Fruit fly (Drosophila melanogaster): Measurements from ENCODE around the gene bel.

bel gene

DNA sequence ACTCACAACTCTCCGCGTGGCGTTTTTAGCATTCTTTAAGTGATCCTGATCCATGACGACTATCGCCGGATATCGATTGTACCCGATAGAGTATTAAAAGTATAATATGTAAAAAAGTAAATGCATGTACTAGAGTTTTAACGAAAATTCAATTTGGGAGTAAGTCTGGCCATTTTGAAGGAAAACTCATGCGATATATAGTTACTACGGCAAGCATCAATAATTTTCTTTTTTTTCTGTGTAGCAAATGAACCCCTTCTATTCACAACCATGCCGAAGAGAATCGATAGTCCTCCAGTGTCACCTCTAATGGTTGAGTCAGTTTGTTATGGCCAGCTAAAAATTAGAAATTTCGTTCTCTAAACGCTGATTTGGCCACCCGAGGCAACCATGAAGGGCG is 7.8 kb downstream of the bel start, which contains the start of the genes Sys1 and Dhod (continued):
- TF ChIP-seq CG16779 (GFP tag; IDR thresholded peaks at IDR 0.05) (no peak), oc (tag; optimal IDR thresholded peaks at IDR 0.05) (peak; percentile 18), ewg (GFP tag; optimal IDR thresholded peaks at IDR 0.05) (peak; percentile 21), CG14965 (GFP tag; optimal IDR thresholded peaks at IDR 0.05; ENCODE audit: borderline replicate concordance) (no peak), CG17186 (GFP tag; optimal IDR thresholded peaks at IDR 0.05) (peak; percentile 53), CG11695 (GFP tag; IDR thresholded peaks at IDR 0.05) (peak; percentile 49; the same call in 1 of the 3 replicates), kni (GFP tag; optimal IDR thresholded peaks at IDR 0.05) (no peak), CG31365 (tag; optimal IDR thresholded peaks at IDR 0.05) (no peak), Fer3 (tag; optimal IDR thresholded peaks at IDR 0.05) (peak; percentile 40), Atf6 (GFP tag; IDR thresholded peaks at IDR 0.05) (peak; percentile 58), bbx (GFP tag; IDR thresholded peaks at IDR 0.05; ENCODE audit: partially characterized antibody) (peak; percentile 72), lilli (GFP tag; optimal IDR thresholded peaks at IDR 0.05) (peak; percentile 89), inv (GFP tag; IDR thresholded peaks at IDR 0.05; ENCODE audit: partially characterized antibody) (peak; percentile 78), Hr3 (GFP tag; optimal IDR thresholded peaks at IDR 0.05) (peak; percentile 59), fu2 (GFP tag; optimal IDR thresholded peaks at IDR 0.05) (peak; percentile 63), slbo (GFP tag; IDR thresholded peaks at IDR 0.05) (peak; percentile 90), Sry-β (GFP tag; optimal IDR thresholded peaks at IDR 0.05) (no peak), BtbVII (GFP tag; optimal IDR thresholded peaks at IDR 0.05) (no peak), Aef1 (GFP tag; IDR thresholded peaks at IDR 0.05) (0 out of 3 replicates have a peak, but pooled peaks have one; percentile 35), Six4 (GFP tag; optimal IDR thresholded peaks at IDR 0.05) (peak; percentile 47), CG7556 (GFP tag; optimal IDR thresholded peaks at IDR 0.05) (peak; percentile 33), stwl (tag; optimal IDR thresholded peaks at IDR 0.05) (peak; percentile 31), gcm (GFP tag; optimal IDR thresholded peaks at IDR 0.05) (no peak), Elba2 (GFP tag; optimal IDR thresholded peaks at IDR 0.05) (no peak), CG3726 (GFP tag; IDR thresholded peaks at IDR 0.05) (no peak), E2f2 (GFP tag; IDR thresholded peaks at IDR 0.05) (no peak; the same call in 1 of the 2 replicates), CG10543 (GFP tag; optimal IDR thresholded peaks at IDR 0.05) (peak; percentile 28), sqz (GFP tag; optimal IDR thresholded peaks at IDR 0.05) (no peak), CG4707 (GFP tag; optimal IDR thresholded peaks at IDR 0.05) (no peak), CG6791 (GFP tag; IDR thresholded peaks at IDR 0.05; ENCODE audit: partially characterized antibody) (peak; percentile 72; the same call in 2 of the 3 replicates), CG13123 (GFP tag; optimal IDR thresholded peaks at IDR 0.05) (peak; percentile 46), sisA (GFP tag; IDR thresholded peaks at IDR 0.05) (peak; percentile 58), CG17359 (tag; optimal IDR thresholded peaks at IDR 0.05) (peak; percentile 61), pnt (GFP tag; optimal IDR thresholded peaks at IDR 0.05) (peak; percentile 65), run (tag; optimal IDR thresholded peaks at IDR 0.05) (no peak), CG2120 (GFP tag; optimal IDR thresholded peaks at IDR 0.05) (peak; percentile 86), cas (GFP tag; IDR thresholded peaks at IDR 0.05) (0 out of 2 replicates have a peak, but pooled peaks have one; percentile 37), lbe (GFP tag; optimal IDR thresholded peaks at IDR 0.05) (peak; percentile 72), tio (GFP tag; optimal IDR thresholded peaks at IDR 0.05) (no peak), H2.0 (GFP tag; IDR thresholded peaks at IDR 0.05) (peak; percentile 56), CG17568 (GFP tag; optimal IDR thresholded peaks at IDR 0.05) (no peak), vfl (GFP tag; optimal IDR thresholded peaks at IDR 0.05) (peak; percentile 63), CG16863 (GFP tag; optimal IDR thresholded peaks at IDR 0.05) (peak; percentile 58), ttk (GFP tag; IDR thresholded peaks at IDR 0.05) (no peak), zfh1 (GFP tag; IDR thresholded peaks at IDR 0.05) (peak; percentile 69; the same call in 2 of the 3 replicates), Lpt (GFP tag; optimal IDR thresholded peaks at IDR 0.05) (no peak), Antp (GFP tag; optimal IDR thresholded peaks at IDR 0.05) (peak; percentile 75), CG10267 (tag; optimal IDR thresholded peaks at IDR 0.05) (peak; percentile 71), CG34376 (GFP tag; optimal IDR thresholded peaks at IDR 0.05) (peak; percentile 46), CG32767 (GFP tag; IDR thresholded peaks at IDR 0.05) (peak; percentile 65; the same call in 1 of the 2 replicates), CG13775 (GFP tag; optimal IDR thresholded peaks at IDR 0.05) (peak; percentile 76)
